ENCODE assay signal across 2 fruit fly cellular contexts in the genomic region with DNA sequence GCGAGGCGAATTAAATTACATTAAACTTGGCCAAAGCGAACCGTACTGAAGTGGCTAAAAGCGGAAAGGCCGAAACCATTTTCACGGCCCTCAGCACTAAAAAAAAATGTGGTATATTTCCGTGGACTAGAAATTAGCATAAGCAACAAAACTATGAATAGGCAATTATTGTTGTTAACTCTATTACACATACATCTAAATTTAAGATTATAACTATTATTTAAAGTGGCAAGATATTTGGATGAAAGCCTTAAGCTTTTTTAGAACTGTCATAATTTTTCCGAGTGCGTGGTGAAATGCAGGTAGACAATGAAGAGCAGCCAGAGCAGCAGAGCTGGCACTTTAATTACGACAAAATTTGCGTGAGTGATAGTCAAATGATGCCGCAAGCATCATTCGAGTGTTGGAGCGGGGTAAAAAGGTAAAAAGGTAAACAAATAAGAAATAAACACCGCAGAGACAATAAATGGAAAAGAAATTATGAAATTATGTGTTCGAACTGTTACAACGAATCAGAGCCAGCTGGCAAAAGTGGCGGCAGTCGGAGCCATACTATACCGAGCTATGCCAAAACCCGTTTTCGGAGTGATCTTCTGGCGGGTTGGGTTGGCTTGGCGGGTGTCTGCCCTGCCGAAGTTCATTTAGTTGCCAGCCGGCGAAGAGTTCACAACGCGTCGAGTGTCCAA.
A peak's percentile ranks its signal among the peaks of the same experiment; 100 is the strongest.
TF ChIP-seq lines count a peak whose summit lies in the region.

A gene (plus strand): TSS at position 636 of the 686 bp plus-strand sequence.

TF ChIP-seq in whole organism, embryonic, 481 proteins besides CTCF, POLR2A, EP300 and RAD21 (continued from another document and continues in another):
- TF ChIP-seq stc (GFP tag; IDR thresholded peaks at IDR 0.05; lab: Robert Waterston, UW) (peak; percentile 62), CG2712 (tag; optimal IDR thresholded peaks at IDR 0.05; lab: Kevin White, UChicago) (no peak), Side (GFP tag; optimal IDR thresholded peaks at IDR 0.05; lab: Kevin White, UChicago) (no peak), vnd (GFP tag; IDR thresholded peaks at IDR 0.05; lab: Robert Waterston, UW; ENCODE audit: partially characterized antibody) (no peak), sc (optimal IDR thresholded peaks at IDR 0.05; lab: Kevin White, UChicago) (no peak), sc (GFP tag; optimal IDR thresholded peaks at IDR 0.05; lab: Kevin White, UChicago) (no peak), ttk (GFP tag; IDR thresholded peaks at IDR 0.05; lab: Robert Waterston, UW) (peak; percentile 21; the same call in 1 of the 2 replicates), Sox102F (GFP tag; optimal IDR thresholded peaks at IDR 0.05; lab: Kevin White, UChicago) (peak; percentile 74), CG31441 (GFP tag; IDR thresholded peaks at IDR 0.05; lab: Robert Waterston, UW) (peak; percentile 66), CG14860 (GFP tag; IDR thresholded peaks at IDR 0.05; lab: Robert Waterston, UW; ENCODE audit: partially characterized antibody) (no peak), CG3407 (GFP tag; optimal IDR thresholded peaks at IDR 0.05; lab: Kevin White, UChicago) (no peak), Blimp-1 (GFP tag; optimal IDR thresholded peaks at IDR 0.05; lab: Kevin White, UChicago) (peak; percentile 21), Rx (GFP tag; IDR thresholded peaks at IDR 0.05; lab: Robert Waterston, UW) (no peak), pan (optimal IDR thresholded peaks at IDR 0.05; lab: Kevin White, UChicago) (no peak), pan (GFP tag; optimal IDR thresholded peaks at IDR 0.05 in 1 of 2, IDR thresholded peaks at IDR 0.05 in 1 of 2) (peak in 1 of 2 experiments; percentile 15), CG15514 (GFP tag; optimal IDR thresholded peaks at IDR 0.05; lab: Kevin White, UChicago) (no peak), CG17359 (tag; optimal IDR thresholded peaks at IDR 0.05; lab: Kevin White, UChicago) (peak; percentile 54), CG9215 (GFP tag; IDR thresholded peaks at IDR 0.05; lab: Robert Waterston, UW) (no peak), CG1603 (tag; optimal IDR thresholded peaks at IDR 0.05; lab: Kevin White, UChicago) (peak; percentile 48), E2f2 (GFP tag; IDR thresholded peaks at IDR 0.05; lab: Robert Waterston, UW) (no peak), CG17802 (tag; optimal IDR thresholded peaks at IDR 0.05; lab: Kevin White, UChicago) (no peak), Oli (tag; optimal IDR thresholded peaks at IDR 0.05; lab: Kevin White, UChicago) (peak; percentile 37), Mad (GFP tag; optimal IDR thresholded peaks at IDR 0.05; lab: Kevin White, UChicago) (no peak), dm (GFP tag; optimal IDR thresholded peaks at IDR 0.05; lab: Kevin White, UChicago) (no peak), Sox100B (GFP tag; optimal IDR thresholded peaks at IDR 0.05; lab: Kevin White, UChicago) (peak; percentile 34), ATbp (GFP tag; optimal IDR thresholded peaks at IDR 0.05; lab: Kevin White, UChicago) (peak; percentile 38), CG2678 (tag; optimal IDR thresholded peaks at IDR 0.05; lab: Kevin White, UChicago) (peak; percentile 31), CG30403 (GFP tag; optimal IDR thresholded peaks at IDR 0.05; lab: Kevin White, UChicago) (peak; percentile 29), CG12942 (GFP tag; optimal IDR thresholded peaks at IDR 0.05; lab: Kevin White, UChicago) (no peak), esg (GFP tag; conservative IDR thresholded peaks at IDR 0.05; lab: Robert Waterston, UW) (0 out of 2 replicates have a peak, but pooled peaks have one; percentile 20), inv (GFP tag; IDR thresholded peaks at IDR 0.05; lab: Robert Waterston, UW; ENCODE audit: partially characterized antibody) (no peak), CG17361 (GFP tag; IDR thresholded peaks at IDR 0.05; lab: Robert Waterston, UW) (0 out of 3 replicates have a peak, but pooled peaks have one; percentile 32), Abd-B (GFP tag; optimal IDR thresholded peaks at IDR 0.05; lab: Kevin White, UChicago) (no peak), H2.0 (GFP tag; IDR thresholded peaks at IDR 0.05; lab: Robert Waterston, UW) (0 out of 2 replicates have a peak, but pooled peaks have one; percentile 10), Dfd (GFP tag; optimal IDR thresholded peaks at IDR 0.05; lab: Kevin White, UChicago) (no peak), HLH3B (GFP tag; IDR thresholded peaks at IDR 0.05; lab: Robert Waterston, UW) (peak; percentile 27; the same call in 1 of the 2 replicates), CG1832 (GFP tag; optimal IDR thresholded peaks at IDR 0.05; lab: Kevin White, UChicago) (no peak), chif (GFP tag; optimal IDR thresholded peaks at IDR 0.05; lab: Kevin White, UChicago) (no peak), Asciz (GFP tag; optimal IDR thresholded peaks at IDR 0.05; lab: Kevin White, UChicago) (peak; percentile 19), CG7745 (tag; optimal IDR thresholded peaks at IDR 0.05; lab: Kevin White, UChicago) (no peak), twi (tag; optimal IDR thresholded peaks at IDR 0.05; lab: Kevin White, UChicago) (no peak), bigmax (GFP tag; optimal IDR thresholded peaks at IDR 0.05; lab: Kevin White, UChicago) (no peak), CG1233 (GFP tag; optimal IDR thresholded peaks at IDR 0.05; lab: Kevin White, UChicago) (no peak), CoRest (tag; optimal IDR thresholded peaks at IDR 0.05; lab: Kevin White, UChicago) (peak; percentile 22), Aef1 (GFP tag; IDR thresholded peaks at IDR 0.05; lab: Robert Waterston, UW) (no peak), sna (GFP tag; IDR thresholded peaks at IDR 0.05; lab: Robert Waterston, UW; ENCODE audit: partially characterized antibody) (no peak), Sin3A (optimal IDR thresholded peaks at IDR 0.05; lab: Kevin White, UChicago) (no peak), CG15269 (tag; optimal IDR thresholded peaks at IDR 0.05; lab: Kevin White, UChicago) (peak; percentile 21), dmrt99B (tag; optimal IDR thresholded peaks at IDR 0.05; lab: Kevin White, UChicago) (peak; percentile 77), CG3995 (GFP tag; optimal IDR thresholded peaks at IDR 0.05; lab: Kevin White, UChicago) (no peak), CG31365 (tag; optimal IDR thresholded peaks at IDR 0.05; lab: Kevin White, UChicago) (no peak), hbn (GFP tag; IDR thresholded peaks at IDR 0.05; lab: Robert Waterston, UW; ENCODE audit: partially characterized antibody) (no peak), amos (GFP tag; IDR thresholded peaks at IDR 0.05; lab: Robert Waterston, UW; ENCODE audit: partially characterized antibody) (no peak), lmd (GFP tag; IDR thresholded peaks at IDR 0.05; lab: Robert Waterston, UW) (peak; percentile 31; the same call in 1 of the 2 replicates), sr (GFP tag; IDR thresholded peaks at IDR 0.05; lab: Robert Waterston, UW) (no peak), Sry-δ (GFP tag; optimal IDR thresholded peaks at IDR 0.05; lab: Kevin White, UChicago) (no peak), CG18262 (tag; optimal IDR thresholded peaks at IDR 0.05; lab: Kevin White, UChicago) (peak; percentile 31), CG10979 (tag; optimal IDR thresholded peaks at IDR 0.05; lab: Kevin White, UChicago) (no peak), Eip74EF (GFP tag; optimal IDR thresholded peaks at IDR 0.05; lab: Kevin White, UChicago) (peak in 1 of 2 experiments; percentile 12), ERR (GFP tag; optimal IDR thresholded peaks at IDR 0.05; lab: Kevin White, UChicago) (no peak)

TF ChIP-seq in whole organism, prepupa, 60 proteins besides CTCF, POLR2A, EP300 and RAD21 (continued from another document):
- TF ChIP-seq Smox (GFP tag; optimal IDR thresholded peaks at IDR 0.05; lab: Kevin White, UChicago) (peak; percentile 23), eg (GFP tag; IDR thresholded peaks at IDR 0.05; lab: Robert Waterston, UW) (no peak), lz (GFP tag; optimal IDR thresholded peaks at IDR 0.05; lab: Kevin White, UChicago) (no peak), Blimp-1 (GFP tag; optimal IDR thresholded peaks at IDR 0.05; lab: Kevin White, UChicago) (peak; percentile 2), CG9139 (GFP tag; optimal IDR thresholded peaks at IDR 0.05; lab: Kevin White, UChicago) (no peak), CG8119 (GFP tag; IDR thresholded peaks at IDR 0.05; lab: Robert Waterston, UW) (no peak), CG10669 (GFP tag; optimal IDR thresholded peaks at IDR 0.05; lab: Kevin White, UChicago) (peak; percentile 1), Eip78C (GFP tag; lab: Kevin White, UChicago) (peak; percentile 80), CG34406 (GFP tag; optimal IDR thresholded peaks at IDR 0.05; lab: Kevin White, UChicago) (peak; percentile 43), CG6808 (GFP tag; optimal IDR thresholded peaks at IDR 0.05; lab: Kevin White, UChicago) (no peak), Met (GFP tag; optimal IDR thresholded peaks at IDR 0.05; lab: Kevin White, UChicago) (peak; percentile 53), fkh (GFP tag; optimal IDR thresholded peaks at IDR 0.05; lab: Kevin White, UChicago) (no peak), OdsH (GFP tag; optimal IDR thresholded peaks at IDR 0.05; lab: Kevin White, UChicago) (peak; percentile 17), CG6854 (GFP tag; optimal IDR thresholded peaks at IDR 0.05; lab: Kevin White, UChicago) (no peak), Hr39 (GFP tag; optimal IDR thresholded peaks at IDR 0.05; lab: Kevin White, UChicago) (no peak), CG1621 (tag; optimal IDR thresholded peaks at IDR 0.05; lab: Kevin White, UChicago) (no peak), achi (GFP tag; optimal IDR thresholded peaks at IDR 0.05; lab: Kevin White, UChicago) (peak; percentile 12), CG32006 (GFP tag; optimal IDR thresholded peaks at IDR 0.05; lab: Kevin White, UChicago) (peak; percentile 20), CG11902 (GFP tag; optimal IDR thresholded peaks at IDR 0.05; lab: Kevin White, UChicago) (no peak), svp (GFP tag; lab: Kevin White, UChicago) (peak; percentile 80), CG10631 (GFP tag; optimal IDR thresholded peaks at IDR 0.05; lab: Kevin White, UChicago) (no peak), CG6792 (GFP tag; optimal IDR thresholded peaks at IDR 0.05; lab: Kevin White, UChicago) (peak; percentile 38), CG11762 (GFP tag; optimal IDR thresholded peaks at IDR 0.05; lab: Kevin White, UChicago; ENCODE audit: insufficient read depth) (no peak), esn (GFP tag; optimal IDR thresholded peaks at IDR 0.05; lab: Kevin White, UChicago) (peak; percentile 37), acj6 (GFP tag; optimal IDR thresholded peaks at IDR 0.05; lab: Kevin White, UChicago) (peak; percentile 11), Eip75B (GFP tag; optimal IDR thresholded peaks at IDR 0.05; lab: Kevin White, UChicago) (peak; percentile 6), CG6276 (GFP tag; optimal IDR thresholded peaks at IDR 0.05; lab: Kevin White, UChicago) (no peak), net (GFP tag; optimal IDR thresholded peaks at IDR 0.05; lab: Kevin White, UChicago) (peak; percentile 7), salr (GFP tag; optimal IDR thresholded peaks at IDR 0.05; lab: Kevin White, UChicago) (no peak), fd59A (GFP tag; optimal IDR thresholded peaks at IDR 0.05; lab: Kevin White, UChicago) (no peak), CG6163 (GFP tag; IDR thresholded peaks at IDR 0.05; lab: Robert Waterston, UW) (no peak; the same call in 2 of the 3 replicates), Sox102F (GFP tag; optimal IDR thresholded peaks at IDR 0.05; lab: Kevin White, UChicago) (peak; percentile 36), fd85E (GFP tag; optimal IDR thresholded peaks at IDR 0.05; lab: Kevin White, UChicago) (no peak), dsx (GFP tag; optimal IDR thresholded peaks at IDR 0.05; lab: Kevin White, UChicago; ENCODE audit: poor library complexity, severe bottlenecking) (no peak), topi (GFP tag; optimal IDR thresholded peaks at IDR 0.05; lab: Kevin White, UChicago) (peak; percentile 40), CG8319 (GFP tag; optimal IDR thresholded peaks at IDR 0.05; lab: Kevin White, UChicago) (no peak), CG4318 (GFP tag; optimal IDR thresholded peaks at IDR 0.05; lab: Kevin White, UChicago) (no peak)
